Fruit fly (Drosophila melanogaster) whole organism: ENCODE measurements around the gene Ing5.

Source experiments
- Dll ChIP-seq: fragments of >200 bp; optimal IDR thresholded peaks from 2 replicates; lab custom pipeline; 2017
- psq ChIP-seq: fragments of >200 bp; optimal IDR thresholded peaks from 2 replicates; lab custom pipeline; 2017

dm6 chr2L:13414525-13415481, 27.7 kb upstream of the Ing5 start, which contains the start of the genes CG16956, CG42784 and CG43850:
- TF ChIP-seq psq (lab: Kevin White, UChicago) (no peak), Dll (lab: Kevin White, UChicago) (no peak)
